Worm (Caenorhabditis elegans): Measurements from ENCODE around the gene sre-55.

sre-55 gene

ce11 chrII:12328994-12329393 is at the start of gene sre-55:
sre-55 (plus strand) TSS chrII:12329294.
- TF ChIP-seq nhr-77 (tag; optimal IDR thresholded peaks at IDR 0.05) (no peak), nhr-10 (tag; optimal IDR thresholded peaks at IDR 0.05) (no peak), lin-39 (tag; optimal IDR thresholded peaks at IDR 0.05) (no peak), nhr-129 (tag; optimal IDR thresholded peaks at IDR 0.05) (no peak), ztf-1 (GFP tag; conservative IDR thresholded peaks at IDR 0.05) (no peak), blmp-1 (tag; optimal IDR thresholded peaks at IDR 0.05; ENCODE audit: insufficient read depth) (no peak), mbf-1 (tag; optimal IDR thresholded peaks at IDR 0.05) (no peak), C34F6.9 (tag; optimal IDR thresholded peaks at IDR 0.05) (no peak), elt-3 (tag; optimal IDR thresholded peaks at IDR 0.05) (no peak), elt-1 (tag; optimal IDR thresholded peaks at IDR 0.05) (no peak), zag-1 (tag; optimal IDR thresholded peaks at IDR 0.05) (no peak), nhr-23 (tag; optimal IDR thresholded peaks at IDR 0.05) (no peak), nhr-25 (tag; optimal IDR thresholded peaks at IDR 0.05) (no peak), nhr-11 (tag; optimal IDR thresholded peaks at IDR 0.05) (no peak), sma-9 (GFP tag; optimal IDR thresholded peaks at IDR 0.05) (no peak), sma-9 (tag; optimal IDR thresholded peaks at IDR 0.05) (no peak), Y55F3AM.14 (GFP tag; optimal IDR thresholded peaks at IDR 0.05) (no peak), crh-2 (tag; optimal IDR thresholded peaks at IDR 0.05) (no peak), sma-3 (GFP tag; optimal IDR thresholded peaks at IDR 0.05) (no peak), ama-1 (optimal IDR thresholded peaks at IDR 0.05) (no peak)

- no peak for TF ChIP-seq skn-1 (tag; optimal IDR thresholded peaks at IDR 0.05)
Measured at ce11 chrII:12280360-12280759, 48.7 kb upstream of the sre-55 start, which contains the start of gene ife-5. ife-5 (plus strand) TSS chrII:12280660.

- no peak for TF ChIP-seq nhr-25 (tag; optimal IDR thresholded peaks at IDR 0.05)
- no peak for TF ChIP-seq ceh-16 (tag; optimal IDR thresholded peaks at IDR 0.05)
- TF ChIP-seq lin-11 (tag; optimal IDR thresholded peaks at IDR 0.05), result no peak
- no peak for TF ChIP-seq ztf-1 (GFP tag; conservative IDR thresholded peaks at IDR 0.05)
Measured at ce11 chrII:12284045-12284444, 45.0 kb upstream of the sre-55 start.

- TF ChIP-seq nhr-237 (tag; optimal IDR thresholded peaks at IDR 0.05) (no peak), ama-1 (optimal IDR thresholded peaks at IDR 0.05) (no peak), mbf-1 (tag; optimal IDR thresholded peaks at IDR 0.05) (no peak), snpc-4 (tag; optimal IDR thresholded peaks at IDR 0.05) (no peak), lsy-2 (tag; optimal IDR thresholded peaks at IDR 0.05) (no peak), unc-55 (GFP tag; optimal IDR thresholded peaks at IDR 0.05) (no peak), ceh-16 (tag; optimal IDR thresholded peaks at IDR 0.05) (no peak), lin-11 (tag; optimal IDR thresholded peaks at IDR 0.05) (no peak), alr-1 (tag; optimal IDR thresholded peaks at IDR 0.05) (no peak), nhr-25 (tag; optimal IDR thresholded peaks at IDR 0.05) (no peak), aly-2 (tag; optimal IDR thresholded peaks at IDR 0.05) (no peak), peb-1 (tag; optimal IDR thresholded peaks at IDR 0.05) (no peak), nhr-21 (tag; optimal IDR thresholded peaks at IDR 0.05) (no peak), Y55F3AM.14 (GFP tag; optimal IDR thresholded peaks at IDR 0.05) (no peak), mab-5 (tag; optimal IDR thresholded peaks at IDR 0.05) (no peak), ztf-11 (tag; optimal IDR thresholded peaks at IDR 0.05) (no peak), lin-39 (tag; optimal IDR thresholded peaks at IDR 0.05) (no peak), lin-13 (GFP tag; optimal IDR thresholded peaks at IDR 0.05) (no peak), elt-1 (tag; optimal IDR thresholded peaks at IDR 0.05) (no peak)
Measured at ce11 chrII:12289085-12289484, 40.0 kb upstream of the sre-55 start, which contains the start of gene Y57A10A.31. Y57A10A.31 (plus strand) TSS chrII:12289385.

ce11 chrII:12296591-12296990 is 32.5 kb upstream of the sre-55 start:
- TF ChIP-seq zag-1 (tag; optimal IDR thresholded peaks at IDR 0.05) (no peak), sma-9 (GFP tag; optimal IDR thresholded peaks at IDR 0.05) (no peak), sma-9 (tag; optimal IDR thresholded peaks at IDR 0.05) (no peak), lin-39 (tag; optimal IDR thresholded peaks at IDR 0.05) (no peak), F13H6.1 (tag; optimal IDR thresholded peaks at IDR 0.05) (no peak), Y55F3AM.14 (GFP tag; optimal IDR thresholded peaks at IDR 0.05) (no peak), gmeb-1 (tag; optimal IDR thresholded peaks at IDR 0.05) (no peak), nhr-11 (tag; optimal IDR thresholded peaks at IDR 0.05) (no peak), egl-27 (tag; optimal IDR thresholded peaks at IDR 0.05) (no peak), fos-1 (tag; optimal IDR thresholded peaks at IDR 0.05) (no peak), peb-1 (tag; optimal IDR thresholded peaks at IDR 0.05) (no peak)

Measured in whole organism, L2 larva.